Fruit fly (Drosophila melanogaster): ENCODE data around the gene CG11786.

DNA sequence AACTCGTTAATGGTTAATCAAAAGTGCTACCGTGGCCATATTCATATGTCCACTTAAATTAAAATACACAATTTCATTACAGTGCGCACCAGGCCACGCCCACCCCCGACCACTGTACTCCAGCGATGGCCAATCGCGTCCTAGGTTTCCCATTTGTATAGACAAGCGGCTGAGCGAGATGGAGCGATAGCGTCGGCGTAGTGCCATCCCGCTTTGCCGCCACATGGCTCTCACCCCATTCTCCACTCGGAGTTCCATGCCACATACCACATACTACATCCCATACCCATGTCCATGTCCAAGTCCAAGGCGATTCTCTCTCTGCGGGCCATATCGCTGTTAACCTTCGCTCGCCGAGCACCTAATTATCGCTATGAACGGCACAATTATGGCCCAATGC lies 34.3 kb downstream of the CG11786 start:
- TF ChIP-seq CG1620 (GFP tag; optimal IDR thresholded peaks at IDR 0.05) (no peak), bab1 (GFP tag; optimal IDR thresholded peaks at IDR 0.05) (no peak), cic (GFP tag; optimal IDR thresholded peaks at IDR 0.05) (no peak), cnc (optimal IDR thresholded peaks at IDR 0.05) (no peak), CG11617 (GFP tag; optimal IDR thresholded peaks at IDR 0.05) (no peak), CG5204 (GFP tag; optimal IDR thresholded peaks at IDR 0.05) (no peak), CG33017 (tag; optimal IDR thresholded peaks at IDR 0.05) (no peak)
